Worm (Caenorhabditis elegans) whole organism, late embryonic: Measurements from ENCODE around the gene F07G6.5.

Experiments
- T23F11.4 ChIP-seq: fragments of 200-800 bp; sonication (Bioruptor generic); optimal IDR thresholded peaks from 2 replicates; lab custom pipeline; 2018; ENCODE audit warnings: mild to moderate bottlenecking, missing genetic modification characterization, missing compliant biosample characterization
- ahr-1 ChIP-seq: sonication (generic microtip); optimal IDR thresholded peaks from 2 replicates; lab custom pipeline; 2016; ENCODE audit warnings: missing genetic modification characterization, missing compliant biosample characterization
- ceh-9 ChIP-seq: sonication (generic microtip); optimal IDR thresholded peaks from 2 replicates; lab custom pipeline; 2016; ENCODE audit warnings: mild to moderate bottlenecking, missing genetic modification characterization, inconsistent platforms, missing compliant biosample characterization
- elt-2 ChIP-seq: sonication (generic microtip); optimal IDR thresholded peaks from 2 replicates; lab custom pipeline; 2016; ENCODE audit warnings: missing genetic modification reagents, missing genetic modification characterization, missing compliant biosample characterization
- fkh-10 ChIP-seq: fragments of 150-350 bp; optimal IDR thresholded peaks from 2 replicates; lab custom pipeline; 2014; ENCODE audit warnings: missing biosample characterization, missing genetic modification reagents, missing genetic modification characterization
- gmeb-2 ChIP-seq: sonication (generic microtip); optimal IDR thresholded peaks from 2 replicates; lab custom pipeline; 2016; ENCODE audit warnings: missing genetic modification characterization, inconsistent platforms, missing compliant biosample characterization
- lin-11 ChIP-seq: fragments of 200-800 bp; sonication (Bioruptor generic); optimal IDR thresholded peaks from 2 replicates; lab custom pipeline; 2018; ENCODE audit warnings: mild to moderate bottlenecking, missing genetic modification characterization, missing compliant biosample characterization
- nfya-1 ChIP-seq: sonication (generic microtip); optimal IDR thresholded peaks from 2 replicates; lab custom pipeline; 2017; ENCODE audit warnings: missing genetic modification characterization, mild to moderate bottlenecking, missing compliant biosample characterization, antibody characterized with exemption, moderate library complexity
- npax-4 ChIP-seq: sonication (generic microtip); optimal IDR thresholded peaks from 2 replicates; lab custom pipeline; 2016; ENCODE audit warnings: missing genetic modification characterization, missing compliant biosample characterization
- sox-2 ChIP-seq: fragments of 200-800 bp; sonication (Bioruptor generic); IDR thresholded peaks from 2 replicates; pipeline ENCODE4 v1.3.6; 2022; ENCODE audit warnings: missing genetic modification reagents, missing genetic modification characterization, missing compliant biosample characterization
- unc-3 ChIP-seq, 2 experiments: fragments of 200-800 bp in 1 of 2; sonication (Bioruptor generic) in 1 of 2; sonication (generic microtip) in 1 of 2; conservative IDR thresholded peaks in 1 of 2; optimal IDR thresholded peaks in 1 of 2; 2 replicates each; pipeline versions ENCODE4 v1.3.6 to Lab custom; 2016 to 2022; ENCODE audit warnings: missing compliant biosample characterization in 2 of 2, missing genetic modification characterization in 2 of 2, missing genetic modification reagents in 1 of 2
- unc-55 ChIP-seq: sonication (generic microtip); optimal IDR thresholded peaks from 2 replicates; lab custom pipeline; 2017; ENCODE audit warnings: missing biosample characterization, missing genetic modification reagents, missing genetic modification characterization

DNA sequence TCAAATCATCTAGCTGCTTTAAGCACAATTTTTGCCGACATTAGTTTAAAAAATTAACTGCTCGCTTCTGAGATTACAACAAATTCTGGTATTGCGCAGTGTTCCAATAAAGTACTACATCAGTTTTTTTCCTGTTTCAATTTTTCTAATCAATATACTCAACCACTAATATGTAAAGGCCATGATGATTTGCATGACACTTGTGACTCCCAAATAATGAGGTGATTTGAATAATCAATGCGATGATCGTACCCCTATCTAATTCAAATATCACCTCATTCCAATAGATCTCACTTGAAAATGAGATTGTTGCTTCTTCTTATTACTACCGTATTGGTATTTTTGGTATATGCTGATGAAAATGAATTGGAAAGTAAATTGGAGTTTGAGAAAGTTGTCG is 20.6 kb upstream of the F07G6.5 start, which contains the start of gene F07G6.2:
- TF ChIP-seq npax-4 (tag; lab: Kevin White, UChicago), result no peak
- TF ChIP-seq sox-2, result no peak
- TF ChIP-seq lin-11 (tag; lab: Kevin White, UChicago), result no peak
- TF ChIP-seq unc-55 (GFP tag; lab: Kevin White, UChicago), result no peak
- no peak for TF ChIP-seq T23F11.4 (GFP tag; lab: Kevin White, UChicago)
- TF ChIP-seq fkh-10 (GFP tag; lab: Kevin White, UChicago), result no peak
- TF ChIP-seq nfya-1 (tag; lab: Kevin White, UChicago), result no peak
- no peak for TF ChIP-seq gmeb-2 (tag; lab: Kevin White, UChicago)
- no peak for TF ChIP-seq elt-2 (tag; lab: Kevin White, UChicago)
- no peak for TF ChIP-seq unc-3 (GFP tag; conservative IDR thresholded peaks at IDR 0.05; lab: Robert Waterston, UW)
- no peak for TF ChIP-seq unc-3 (tag; optimal IDR thresholded peaks at IDR 0.05; lab: Kevin White, UChicago)
- TF ChIP-seq ahr-1, result no peak
- no peak for TF ChIP-seq ceh-9 (tag; lab: Kevin White, UChicago)
